Worm (Caenorhabditis elegans) whole organism, mixed stage, embryonic: ENCODE results near the gene srg-6.

Experiments
- M03D4.4 ChIP-seq: sonication (generic microtip); optimal IDR thresholded peaks from 2 replicates; lab custom pipeline; 2017; ENCODE audit warnings: mild to moderate bottlenecking, missing genetic modification characterization, missing compliant biosample characterization
- blmp-1 ChIP-seq: fragments of 150-350 bp; optimal IDR thresholded peaks from 2 replicates; lab custom pipeline; 2014; ENCODE audit warnings: missing biosample characterization, missing genetic modification characterization
- ceh-39 ChIP-seq: fragments of 150-350 bp; optimal IDR thresholded peaks from 2 replicates; lab custom pipeline; 2014; ENCODE audit warnings: missing biosample characterization, missing genetic modification characterization
- cnd-1 ChIP-seq: fragments of 200-800 bp; sonication (Bioruptor generic); optimal IDR thresholded peaks from 2 replicates; lab custom pipeline; 2018; ENCODE audit warnings: mild to moderate bottlenecking, missing genetic modification characterization, missing compliant biosample characterization
- drap-1 ChIP-seq: fragments of 200-800 bp; sonication (Bioruptor generic); optimal IDR thresholded peaks from 3 replicates; lab custom pipeline; 2018; ENCODE audit warnings: mild to moderate bottlenecking, missing genetic modification characterization, missing compliant biosample characterization
- elt-1 ChIP-seq: sonication (generic microtip); optimal IDR thresholded peaks from 2 replicates; lab custom pipeline; 2017; ENCODE audit warnings: missing genetic modification characterization, mild to moderate bottlenecking, missing compliant biosample characterization, antibody characterized with exemption, moderate library complexity, borderline replicate concordance; ENCODE audit not compliant: insufficient read depth
- elt-3 ChIP-seq: fragments of 150-350 bp; optimal IDR thresholded peaks from 2 replicates; lab custom pipeline; 2014; ENCODE audit warnings: missing biosample characterization, missing genetic modification characterization
- flh-1 ChIP-seq: fragments of 200-800 bp; sonication (Bioruptor generic); optimal IDR thresholded peaks from 2 replicates; lab custom pipeline; 2018; ENCODE audit warnings: mild to moderate bottlenecking, missing genetic modification characterization, moderate library complexity, missing compliant biosample characterization
- lin-13 ChIP-seq: fragments of 150-350 bp; optimal IDR thresholded peaks from 2 replicates; lab custom pipeline; 2014; ENCODE audit warnings: missing biosample characterization, missing genetic modification characterization
- mab-5 ChIP-seq: fragments of 150-350 bp; optimal IDR thresholded peaks from 2 replicates; lab custom pipeline; 2014; ENCODE audit warnings: missing biosample characterization, missing genetic modification characterization
- mls-2 ChIP-seq: sonication (generic microtip); optimal IDR thresholded peaks from 2 replicates; lab custom pipeline; 2016; ENCODE audit warnings: mild to moderate bottlenecking, missing genetic modification characterization, moderate library complexity, missing compliant biosample characterization
- nhr-2 ChIP-seq: fragments of 150-350 bp; optimal IDR thresholded peaks from 2 replicates; lab custom pipeline; 2014; ENCODE audit warnings: missing biosample characterization, missing genetic modification characterization
- nhr-237 ChIP-seq: fragments of 150-350 bp; optimal IDR thresholded peaks from 2 replicates; lab custom pipeline; 2014; ENCODE audit warnings: missing biosample characterization, missing genetic modification characterization
- nhr-28 ChIP-seq: fragments of 150-350 bp; optimal IDR thresholded peaks from 2 replicates; lab custom pipeline; 2014; ENCODE audit warnings: missing biosample characterization, missing genetic modification characterization
- nhr-76 ChIP-seq: sonication (generic microtip); optimal IDR thresholded peaks from 2 replicates; lab custom pipeline; 2017; ENCODE audit warnings: missing biosample characterization, missing genetic modification characterization
- pha-4 ChIP-seq: fragments of 150-350 bp; optimal IDR thresholded peaks from 2 replicates; lab custom pipeline; 2018; ENCODE audit warnings: missing biosample characterization, missing genetic modification reagents, missing genetic modification characterization
- sem-2 ChIP-seq: fragments of 200-800 bp; sonication (Bioruptor generic); optimal IDR thresholded peaks from 2 replicates; lab custom pipeline; 2018; ENCODE audit warnings: mild to moderate bottlenecking, missing genetic modification characterization, missing compliant biosample characterization
- sptf-1 ChIP-seq: sonication (generic microtip); optimal IDR thresholded peaks from 2 replicates; lab custom pipeline; 2017; ENCODE audit warnings: mild to moderate bottlenecking, missing genetic modification characterization, moderate library complexity, missing compliant biosample characterization
- tbx-8 ChIP-seq: fragments of 200-800 bp; sonication (Bioruptor generic); optimal IDR thresholded peaks from 2 replicates; lab custom pipeline; 2018; ENCODE audit warnings: mild to moderate bottlenecking, missing genetic modification characterization, moderate library complexity, missing compliant biosample characterization
- zip-8 ChIP-seq: fragments of 150-350 bp; optimal IDR thresholded peaks from 2 replicates; lab custom pipeline; 2014; ENCODE audit warnings: missing biosample characterization, missing genetic modification characterization
- ztf-11 ChIP-seq: fragments of 150-350 bp; optimal IDR thresholded peaks from 2 replicates; lab custom pipeline; 2014; ENCODE audit warnings: missing biosample characterization, missing genetic modification characterization

The srg-6 gene

ce11 chrIII:6216833-6217466 is 48.9 kb downstream of the srg-6 start, which contains the start of gene hot-4:
hot-4 (plus strand) TSS chrIII:6217416.
- TF ChIP-seq M03D4.4 (tag; lab: Kevin White, UChicago) (no peak), ztf-11 (tag; lab: Kevin White, UChicago) (no peak), nhr-76 (tag; lab: Kevin White, UChicago) (no peak), nhr-2 (tag; lab: Kevin White, UChicago) (no peak), sptf-1 (tag; lab: Kevin White, UChicago) (no peak), flh-1 (GFP tag; lab: Kevin White, UChicago) (no peak), elt-3 (tag; lab: Kevin White, UChicago) (no peak), nhr-28 (tag; lab: Kevin White, UChicago) (no peak), mab-5 (no peak)
- TF ChIP-seq, all 35 proteins: peak for 0

- no peak for TF ChIP-seq ztf-11 (tag; lab: Kevin White, UChicago)
- TF ChIP-seq zip-8 (tag; lab: Kevin White, UChicago), result no peak
- TF ChIP-seq nhr-76 (tag; lab: Kevin White, UChicago), result no peak
- TF ChIP-seq cnd-1 (tag; lab: Kevin White, UChicago), result no peak
- no peak for TF ChIP-seq elt-3 (tag; lab: Kevin White, UChicago)
- TF ChIP-seq lin-13 (tag; lab: Kevin White, UChicago), result no peak
- no peak for TF ChIP-seq flh-1 (GFP tag; lab: Kevin White, UChicago)
- TF ChIP-seq sem-2 (GFP tag; lab: Kevin White, UChicago), result no peak
- no peak for TF ChIP-seq tbx-8 (GFP tag; lab: Kevin White, UChicago)
These were observed 49.9 kb downstream of the srg-6 start for ce11 chrIII:6215943-6216342.

- no peak for TF ChIP-seq flh-1 (GFP tag; lab: Kevin White, UChicago)
- no peak for TF ChIP-seq elt-1 (tag; lab: Kevin White, UChicago)
- TF ChIP-seq mab-5, result no peak
- no peak for TF ChIP-seq elt-3 (tag; lab: Kevin White, UChicago)
- TF ChIP-seq nhr-237, result no peak
- no peak for TF ChIP-seq ceh-39 (tag; lab: Kevin White, UChicago)
- no peak for TF ChIP-seq mls-2 (tag; lab: Kevin White, UChicago)
- no peak for TF ChIP-seq pha-4 (tag; lab: Kevin White, UChicago)
- TF ChIP-seq sptf-1 (tag; lab: Kevin White, UChicago), result no peak
- no peak for TF ChIP-seq sem-2 (GFP tag; lab: Kevin White, UChicago)
- TF ChIP-seq nhr-2 (tag; lab: Kevin White, UChicago), result no peak
- TF ChIP-seq blmp-1 (tag; lab: Kevin White, UChicago), result no peak
- no peak for TF ChIP-seq lin-13 (tag; lab: Kevin White, UChicago)
- no peak for TF ChIP-seq drap-1
- no peak for TF ChIP-seq M03D4.4 (tag; lab: Kevin White, UChicago)
These were observed 50.3 kb downstream of the srg-6 start, which contains the start of gene C23G10.11 for ce11 chrIII:6215476-6215875. C23G10.11 (minus strand) TSS chrIII:6215576.
